Fruit fly (Drosophila melanogaster): ENCODE measurements around the gene CG6040.

- no peak for TF ChIP-seq psq (optimal IDR thresholded peaks at IDR 0.05)
- no peak for TF ChIP-seq pan (optimal IDR thresholded peaks at IDR 0.05)
- no peak for TF ChIP-seq CG8478 (optimal IDR thresholded peaks at IDR 0.05)
- no peak for TF ChIP-seq Dll (optimal IDR thresholded peaks at IDR 0.05)
- no peak for TF ChIP-seq usp (GFP tag; optimal IDR thresholded peaks at IDR 0.05)
- TF ChIP-seq EcR (GFP tag; optimal IDR thresholded peaks at IDR 0.05), result no peak
Measured at dm6 chr3R:19174512-19174911, 77.8 kb downstream of the CG6040 start.

Measured in whole organism.